Fruit fly (Drosophila melanogaster): Measurements from ENCODE around the gene CG33270.

Gene CG33270

DNA sequence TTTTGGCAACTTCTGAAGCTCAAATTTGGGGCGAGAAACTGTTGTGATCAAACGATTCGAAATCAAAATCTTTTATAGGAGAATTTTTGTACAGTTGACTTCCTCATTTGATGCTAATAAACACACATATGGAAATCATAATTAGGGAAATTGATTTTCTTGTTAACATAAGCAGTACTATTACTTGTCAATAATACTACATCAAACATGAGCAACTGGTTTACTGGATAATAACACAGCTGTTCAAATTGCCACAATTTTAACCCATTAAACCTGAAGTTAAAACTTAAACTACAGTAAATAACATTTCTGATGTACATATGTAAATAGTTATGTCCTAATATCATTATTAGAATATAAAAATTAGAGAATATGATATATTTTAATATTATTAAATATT lies 1.5 kb upstream of the CG33270 start, which contains the start of gene CG43390 (continued):
- TF ChIP-seq CG1024 (GFP tag; IDR thresholded peaks at IDR 0.05), result no peak
- peak; percentile 59 for TF ChIP-seq CG2120 (GFP tag; optimal IDR thresholded peaks at IDR 0.05)
- no peak for TF ChIP-seq bbx (GFP tag; IDR thresholded peaks at IDR 0.05; ENCODE audit: partially characterized antibody)
- TF ChIP-seq cas (GFP tag; IDR thresholded peaks at IDR 0.05), result no peak; the same call in 1 of the 2 replicates
- peak; percentile 90 for TF ChIP-seq CG12769 (tag; optimal IDR thresholded peaks at IDR 0.05)
- no peak for TF ChIP-seq chn (GFP tag; optimal IDR thresholded peaks at IDR 0.05)
- no peak for TF ChIP-seq ken (GFP tag; IDR thresholded peaks at IDR 0.05)
- TF ChIP-seq Max (GFP tag; optimal IDR thresholded peaks at IDR 0.05), result no peak
- peak; percentile 11 for TF ChIP-seq CG1792 (GFP tag; optimal IDR thresholded peaks at IDR 0.05)
- TF ChIP-seq Xbp1 (GFP tag; optimal IDR thresholded peaks at IDR 0.05), result no peak
- TF ChIP-seq CG15514 (GFP tag; optimal IDR thresholded peaks at IDR 0.05), result peak; percentile 38
- TF ChIP-seq nmo (GFP tag; optimal IDR thresholded peaks at IDR 0.05), result no peak
- no peak for TF ChIP-seq Dip2 (GFP tag; IDR thresholded peaks at IDR 0.05)
- TF ChIP-seq CG13894 (tag; optimal IDR thresholded peaks at IDR 0.05), result peak; percentile 79
- no peak for TF ChIP-seq CG16813 (GFP tag; IDR thresholded peaks at IDR 0.05; ENCODE audit: partially characterized antibody)
- peak; percentile 9 for TF ChIP-seq D19B (GFP tag; optimal IDR thresholded peaks at IDR 0.05)
- no peak for TF ChIP-seq tin (GFP tag; optimal IDR thresholded peaks at IDR 0.05)
- no peak for TF ChIP-seq CHES-1-like (GFP tag; optimal IDR thresholded peaks at IDR 0.05)
- TF ChIP-seq Asciz (GFP tag; optimal IDR thresholded peaks at IDR 0.05), result peak; percentile 87
- TF ChIP-seq Xrp1 (GFP tag; IDR thresholded peaks at IDR 0.05), result peak; percentile 37
- peak; percentile 14 for TF ChIP-seq CG8281 (tag; optimal IDR thresholded peaks at IDR 0.05)
- peak; percentile 83 for TF ChIP-seq BtbVII (GFP tag; optimal IDR thresholded peaks at IDR 0.05)
- TF ChIP-seq MESR4 (GFP tag; optimal IDR thresholded peaks at IDR 0.05), result no peak
- TF ChIP-seq CG10543 (GFP tag; optimal IDR thresholded peaks at IDR 0.05), result no peak
- no peak for TF ChIP-seq CG14710 (tag; optimal IDR thresholded peaks at IDR 0.05)
- TF ChIP-seq CG7987 (GFP tag; optimal IDR thresholded peaks at IDR 0.05), result peak; percentile 56
- peak; percentile 27 for TF ChIP-seq CG13424 (tag; optimal IDR thresholded peaks at IDR 0.05)
- TF ChIP-seq gro (GFP tag; optimal IDR thresholded peaks at IDR 0.05), result peak; percentile 59
- TF ChIP-seq Nf-YC (tag; optimal IDR thresholded peaks at IDR 0.05), result no peak
- TF ChIP-seq CG12744 (GFP tag; optimal IDR thresholded peaks at IDR 0.05), result peak; percentile 7
- no peak for TF ChIP-seq esg (GFP tag; conservative IDR thresholded peaks at IDR 0.05)
- peak; percentile 83 for TF ChIP-seq CG2678 (tag; optimal IDR thresholded peaks at IDR 0.05)
- no peak for TF ChIP-seq CG17829 (tag; optimal IDR thresholded peaks at IDR 0.05)
- no peak for TF ChIP-seq mld (GFP tag; IDR thresholded peaks at IDR 0.05; ENCODE audit: partially characterized antibody)
- no peak for TF ChIP-seq Ets65A (GFP tag)
- TF ChIP-seq CG8290 (GFP tag; optimal IDR thresholded peaks at IDR 0.05), result no peak
- peak in 1 of 2 experiments; percentile 96 for TF ChIP-seq CG8290 (tag; optimal IDR thresholded peaks at IDR 0.05)
- TF ChIP-seq danr (GFP tag; IDR thresholded peaks at IDR 0.05), result peak; percentile 9; the same call in 1 of the 2 replicates
- TF ChIP-seq CG7556 (GFP tag; optimal IDR thresholded peaks at IDR 0.05), result peak; percentile 24
- TF ChIP-seq CG10147 (GFP tag; optimal IDR thresholded peaks at IDR 0.05), result peak; percentile 78
- TF ChIP-seq Fer1 (GFP tag; optimal IDR thresholded peaks at IDR 0.05), result peak; percentile 77
- TF ChIP-seq CG17385 (GFP tag; optimal IDR thresholded peaks at IDR 0.05), result peak; percentile 47
- TF ChIP-seq CG11695 (GFP tag; IDR thresholded peaks at IDR 0.05), result peak; percentile 75
- TF ChIP-seq HHEX (GFP tag; optimal IDR thresholded peaks at IDR 0.05), result peak; percentile 28
- no peak for TF ChIP-seq CG9215 (GFP tag; IDR thresholded peaks at IDR 0.05)
- peak; percentile 72 for TF ChIP-seq Dek (tag; optimal IDR thresholded peaks at IDR 0.05)
- TF ChIP-seq sisA (GFP tag; IDR thresholded peaks at IDR 0.05), result no peak
- no peak for TF ChIP-seq sim (GFP tag; IDR thresholded peaks at IDR 0.05)
- no peak for TF ChIP-seq CG6689 (GFP tag; IDR thresholded peaks at IDR 0.05)
- no peak for TF ChIP-seq Lhr (GFP tag; optimal IDR thresholded peaks at IDR 0.05)
- peak; percentile 7 for TF ChIP-seq CG6683 (GFP tag; optimal IDR thresholded peaks at IDR 0.05)

Data from whole organism, embryonic.